Worm (Caenorhabditis elegans) whole organism, L4 larva: ENCODE results near the gene his-60.

Source experiments
- D1046.2 ChIP-seq: fragments of 200-800 bp; sonication (Bioruptor generic); IDR thresholded peaks from 2 replicates; pipeline ENCODE4 v1.3.6; 2022; ENCODE audit warnings: missing genetic modification characterization, missing compliant biosample characterization
- F26F4.8 ChIP-seq: fragments of 200-800 bp; sonication (Bioruptor generic); conservative IDR thresholded peaks from 2 replicates; pipeline ENCODE4 v1.3.6; 2022; ENCODE audit warnings: missing genetic modification characterization, missing compliant biosample characterization
- F37D6.2 ChIP-seq: sonication (generic microtip); optimal IDR thresholded peaks from 2 replicates; lab custom pipeline; 2016; ENCODE audit warnings: mild to moderate bottlenecking, missing genetic modification characterization, missing compliant biosample characterization
- R02D3.7 ChIP-seq: fragments of 150-350 bp; sonication (generic microtip); optimal IDR thresholded peaks from 3 replicates; lab custom pipeline; 2014; ENCODE audit warnings: missing biosample characterization, missing genetic modification characterization
- Y48G9A.11 ChIP-seq: fragments of 200-800 bp; sonication (Bioruptor generic); IDR thresholded peaks from 2 replicates; pipeline ENCODE4 v1.3.6; 2022; ENCODE audit warnings: missing genetic modification reagents, missing genetic modification characterization, missing compliant biosample characterization
- Y75B8A.6 ChIP-seq: fragments of 200-800 bp; sonication (Bioruptor generic); IDR thresholded peaks from 2 replicates; pipeline ENCODE4 v1.3.6; 2022; ENCODE audit warnings: missing genetic modification reagents, missing genetic modification characterization, missing compliant biosample characterization
- ZK337.2 ChIP-seq: fragments of 200-800 bp; sonication (Bioruptor generic); IDR thresholded peaks from 2 replicates; pipeline ENCODE4 v1.3.6; 2022; ENCODE audit warnings: missing genetic modification reagents, missing genetic modification characterization, missing compliant biosample characterization
- ZK546.5 ChIP-seq, 2 experiments: sonication (generic microtip); optimal IDR thresholded peaks; 2 replicates each; lab custom pipeline; 2017; ENCODE audit warnings: missing biosample characterization in 2 of 2, missing genetic modification characterization in 2 of 2
- aha-1 ChIP-seq: fragments of 150-350 bp; peaks from one replicate; lab custom pipeline; 2014; ENCODE audit warnings: missing biosample characterization, missing genetic modification characterization
- arid-1 ChIP-seq: fragments of 200-800 bp; sonication (Bioruptor generic); conservative IDR thresholded peaks from 2 replicates; pipeline ENCODE4 v1.3.6; 2022; ENCODE audit warnings: missing genetic modification reagents, missing genetic modification characterization, missing compliant biosample characterization
- ceh-28 ChIP-seq: fragments of 150-350 bp; optimal IDR thresholded peaks from 2 replicates; lab custom pipeline; 2014; ENCODE audit warnings: missing biosample characterization, missing genetic modification reagents, missing genetic modification characterization
- ceh-32 ChIP-seq: sonication (generic microtip); optimal IDR thresholded peaks from 2 replicates; lab custom pipeline; 2016; ENCODE audit warnings: mild to moderate bottlenecking, missing genetic modification characterization, missing compliant biosample characterization; ENCODE audit not compliant: poor library complexity
- ceh-44 ChIP-seq: fragments of 200-800 bp; sonication (Bioruptor generic); IDR thresholded peaks from 2 replicates; pipeline ENCODE4 v1.3.6; 2022; ENCODE audit warnings: missing genetic modification reagents, missing genetic modification characterization, missing compliant biosample characterization
- ceh-82 ChIP-seq: sonication (generic microtip); optimal IDR thresholded peaks from 2 replicates; lab custom pipeline; 2017; ENCODE audit warnings: missing biosample characterization, missing genetic modification characterization
- cey-2 ChIP-seq: sonication (generic microtip); optimal IDR thresholded peaks from 3 replicates; lab custom pipeline; 2017; ENCODE audit warnings: missing genetic modification characterization, mild to moderate bottlenecking, missing compliant biosample characterization, antibody characterized with exemption, borderline replicate concordance; ENCODE audit not compliant: insufficient read depth
- ctbp-1 ChIP-seq: fragments of 200-800 bp; sonication (Bioruptor generic); IDR thresholded peaks from 2 replicates; pipeline ENCODE4 v1.3.6; 2022; ENCODE audit warnings: missing genetic modification reagents, missing genetic modification characterization, missing compliant biosample characterization
- daf-12 ChIP-seq: fragments of 150-350 bp; optimal IDR thresholded peaks from 2 replicates; lab custom pipeline; 2014; ENCODE audit warnings: missing biosample characterization, missing genetic modification reagents, missing genetic modification characterization
- dmd-6 ChIP-seq: fragments of 200-800 bp; sonication (Bioruptor generic); IDR thresholded peaks from 2 replicates; pipeline ENCODE4 v1.3.6; 2022; ENCODE audit warnings: missing genetic modification reagents, missing genetic modification characterization, missing compliant biosample characterization
- dmd-8 ChIP-seq: fragments of 200-800 bp; sonication (Bioruptor generic); IDR thresholded peaks from 2 replicates; pipeline ENCODE4 v1.3.6; 2022; ENCODE audit warnings: missing genetic modification characterization, missing compliant biosample characterization
- dpl-1 ChIP-seq: fragments of 150-350 bp; optimal IDR thresholded peaks from 2 replicates; lab custom pipeline; 2014; ENCODE audit warnings: missing biosample characterization, missing genetic modification reagents, missing genetic modification characterization
- duxl-1 ChIP-seq: sonication (generic microtip); optimal IDR thresholded peaks from 2 replicates; lab custom pipeline; 2016; ENCODE audit warnings: mild to moderate bottlenecking, missing genetic modification characterization, moderate library complexity, missing compliant biosample characterization; ENCODE audit not compliant: poor library complexity
- egl-27 ChIP-seq: sonication (generic microtip); optimal IDR thresholded peaks from 3 replicates; lab custom pipeline; 2017; ENCODE audit warnings: missing biosample characterization, missing genetic modification reagents, missing genetic modification characterization
- egl-43 ChIP-seq: fragments of 200-800 bp; sonication (Bioruptor generic); IDR thresholded peaks from 2 replicates; pipeline ENCODE4 v1.3.6; 2022; ENCODE audit warnings: missing genetic modification reagents, missing genetic modification characterization, missing compliant biosample characterization
- fkh-10 ChIP-seq: fragments of 150-350 bp; optimal IDR thresholded peaks from 2 replicates; lab custom pipeline; 2014; ENCODE audit warnings: missing biosample characterization, missing genetic modification reagents, missing genetic modification characterization
- fos-1 ChIP-seq: fragments of 150-350 bp; optimal IDR thresholded peaks from 2 replicates; lab custom pipeline; 2014; ENCODE audit warnings: missing biosample characterization, missing genetic modification characterization
- gei-8 ChIP-seq: fragments of 200-800 bp; sonication (Bioruptor generic); optimal IDR thresholded peaks from 2 replicates; lab custom pipeline; 2018; ENCODE audit warnings: mild to moderate bottlenecking, missing genetic modification characterization, missing compliant biosample characterization
- hif-1 ChIP-seq, 2 experiments: sonication (generic microtip); optimal IDR thresholded peaks; 2 replicates each; lab custom pipeline; 2016 to 2017; ENCODE audit warnings: missing compliant biosample characterization in 2 of 2, missing genetic modification characterization in 2 of 2, missing genetic modification reagents in 2 of 2, missing genotype in 2 of 2, mild to moderate bottlenecking in 1 of 2
- hlh-11 ChIP-seq: fragments of 200-800 bp; sonication (Bioruptor generic); optimal IDR thresholded peaks from 2 replicates; lab custom pipeline; 2018; ENCODE audit warnings: mild to moderate bottlenecking, missing genetic modification characterization, missing compliant biosample characterization
- lin-1 ChIP-seq: fragments of 200-800 bp; sonication (Bioruptor generic); IDR thresholded peaks from 2 replicates; pipeline ENCODE4 v1.3.6; 2022; ENCODE audit warnings: missing genetic modification reagents, missing genetic modification characterization, missing compliant biosample characterization
- lin-13 ChIP-seq: fragments of 150-350 bp; optimal IDR thresholded peaks from 2 replicates; lab custom pipeline; 2014; ENCODE audit warnings: missing biosample characterization, missing genetic modification reagents, missing genetic modification characterization
- lin-15B ChIP-seq: fragments of 150-350 bp; sonication (generic microtip); optimal IDR thresholded peaks from 3 replicates; lab custom pipeline; 2014; ENCODE audit warnings: missing biosample characterization, missing genetic modification characterization
- lin-29 ChIP-seq: fragments of 200-800 bp; sonication (Bioruptor generic); IDR thresholded peaks from 2 replicates; pipeline ENCODE4 v1.3.6; 2022; ENCODE audit warnings: missing genetic modification reagents, missing genetic modification characterization, missing compliant biosample characterization
- lin-38 ChIP-seq: fragments of 200-800 bp; sonication (Bioruptor generic); IDR thresholded peaks from 2 replicates; pipeline ENCODE4 v1.3.6; 2022; ENCODE audit warnings: missing genetic modification reagents, missing genetic modification characterization, missing compliant biosample characterization
- lsy-2 ChIP-seq, 2 experiments: fragments of 150-350 bp in 1 of 2; sonication (generic microtip) in 1 of 2; optimal IDR thresholded peaks; 2 replicates each; lab custom pipeline; 2014 to 2017; ENCODE audit warnings: missing biosample characterization in 2 of 2, missing genetic modification characterization in 2 of 2
- mxl-3 ChIP-seq: fragments of 200-800 bp; sonication (Bioruptor generic); optimal IDR thresholded peaks from 2 replicates; lab custom pipeline; 2018; ENCODE audit warnings: mild to moderate bottlenecking, missing genetic modification characterization, missing compliant biosample characterization
- nhr-10 ChIP-seq: fragments of 150-350 bp; optimal IDR thresholded peaks from 2 replicates; lab custom pipeline; 2014; ENCODE audit warnings: missing biosample characterization, missing genetic modification characterization
- nhr-11 ChIP-seq: fragments of 150-350 bp; optimal IDR thresholded peaks from 2 replicates; lab custom pipeline; 2014; ENCODE audit warnings: missing biosample characterization, missing genetic modification characterization
- nhr-237 ChIP-seq: sonication (generic microtip); optimal IDR thresholded peaks from 2 replicates; lab custom pipeline; 2017; ENCODE audit warnings: missing biosample characterization, missing genetic modification characterization
- nhr-28 ChIP-seq: fragments of 150-350 bp; optimal IDR thresholded peaks from 2 replicates; lab custom pipeline; 2014; ENCODE audit warnings: missing biosample characterization, missing genetic modification characterization
- nhr-76 ChIP-seq: fragments of 150-350 bp; optimal IDR thresholded peaks from 2 replicates; lab custom pipeline; 2014; ENCODE audit warnings: missing biosample characterization, missing genetic modification characterization
- pha-4 ChIP-seq, 2 experiments: fragments of 150-350 bp in 1 of 2; fragments of 200-800 bp in 1 of 2; sonication (Bioruptor generic) in 1 of 2; IDR thresholded peaks in 1 of 2; optimal IDR thresholded peaks in 1 of 2; 2 replicates each; pipeline versions ENCODE4 v1.3.6 to Lab custom; 2014 to 2022; ENCODE audit warnings: missing genetic modification characterization in 2 of 2, missing genetic modification reagents in 2 of 2, missing biosample characterization in 1 of 2, missing compliant biosample characterization in 1 of 2
- pqm-1 ChIP-seq: sonication (generic microtip); optimal IDR thresholded peaks from 2 replicates; lab custom pipeline; 2017; ENCODE audit warnings: missing biosample characterization, missing genetic modification characterization
- sdz-12 ChIP-seq: fragments of 200-800 bp; sonication (Bioruptor generic); optimal IDR thresholded peaks from 2 replicates; lab custom pipeline; 2018; ENCODE audit warnings: mild to moderate bottlenecking, missing genetic modification characterization, missing compliant biosample characterization
- spr-1 ChIP-seq: sonication (generic microtip); optimal IDR thresholded peaks from 2 replicates; lab custom pipeline; 2016; ENCODE audit warnings: mild to moderate bottlenecking, missing genetic modification characterization, missing compliant biosample characterization
- spr-3 ChIP-seq: fragments of 200-800 bp; sonication (Bioruptor generic); optimal IDR thresholded peaks from 2 replicates; lab custom pipeline; 2018; ENCODE audit warnings: mild to moderate bottlenecking, missing genetic modification characterization, missing compliant biosample characterization
- tra-1 ChIP-seq: fragments of 200-800 bp; sonication (Bioruptor generic); IDR thresholded peaks from 2 replicates; pipeline ENCODE4 v1.3.6; 2022; ENCODE audit warnings: missing genetic modification reagents, missing genetic modification characterization, missing compliant biosample characterization
- unc-39 ChIP-seq: sonication (generic microtip); optimal IDR thresholded peaks from 2 replicates; lab custom pipeline; 2017; ENCODE audit warnings: missing biosample characterization, missing genetic modification characterization
- unc-62 ChIP-seq, 3 experiments: fragments of 150-350 bp in 1 of 3; sonication (generic microtip); optimal IDR thresholded peaks in 2 of 3; peaks in 1 of 3; 1 replicate in 1 of 3; 2 replicates in 2 of 3; lab custom pipeline; 2014 to 2017; ENCODE audit warnings: missing biosample characterization in 3 of 3, missing genetic modification characterization in 3 of 3, missing genetic modification reagents in 3 of 3, missing genotype in 1 of 3
- vab-7 ChIP-seq: fragments of 200-800 bp; sonication (Bioruptor generic); IDR thresholded peaks from 2 replicates; pipeline ENCODE4 v1.3.6; 2022; ENCODE audit warnings: missing genetic modification reagents, missing genetic modification characterization, missing compliant biosample characterization
- zag-1 ChIP-seq: fragments of 150-350 bp; optimal IDR thresholded peaks from 2 replicates; lab custom pipeline; 2014; ENCODE audit warnings: missing biosample characterization, missing genetic modification characterization
- zip-2 ChIP-seq: fragments of 150-350 bp; optimal IDR thresholded peaks from 2 replicates; lab custom pipeline; 2014; ENCODE audit warnings: missing biosample characterization, missing genetic modification characterization
- ztf-7 ChIP-seq: fragments of 150-350 bp; optimal IDR thresholded peaks from 2 replicates; lab custom pipeline; 2014; ENCODE audit warnings: missing biosample characterization, missing genetic modification characterization

Gene his-60

ce11 chrIV:7520841-7521240, 33.0 kb upstream of the his-60 start (continued):
- TF ChIP-seq ceh-32 (tag; lab: Kevin White, UChicago) (no peak), unc-62 (GFP tag; optimal IDR thresholded peaks at IDR 0.05 in 1 of 2; lab: Kevin White, UChicago) (peak in 1 of 2 experiments; percentile 25), unc-62 (tag; optimal IDR thresholded peaks at IDR 0.05; lab: Kevin White, UChicago) (no peak), R02D3.7 (no peak), mxl-3 (GFP tag; lab: Kevin White, UChicago) (no peak), gei-8 (GFP tag; lab: Kevin White, UChicago) (no peak), ZK546.5 (tag; optimal IDR thresholded peaks at IDR 0.05; lab: Kevin White, UChicago) (no peak), dmd-8 (GFP tag; lab: Robert Waterston, UW) (no peak), arid-1 (GFP tag; lab: Robert Waterston, UW) (no peak), D1046.2 (GFP tag; lab: Robert Waterston, UW) (no peak), hlh-11 (tag; lab: Kevin White, UChicago) (peak; percentile 49), Y75B8A.6 (GFP tag; lab: Robert Waterston, UW) (no peak), unc-39 (tag; lab: Kevin White, UChicago) (no peak), egl-27 (tag; lab: Kevin White, UChicago) (no peak), ceh-44 (GFP tag; lab: Robert Waterston, UW) (no peak), pha-4 (GFP tag; IDR thresholded peaks at IDR 0.05; lab: Robert Waterston, UW) (no peak), pha-4 (tag; optimal IDR thresholded peaks at IDR 0.05; lab: Kevin White, UChicago) (no peak), spr-1 (tag; lab: Kevin White, UChicago) (no peak), vab-7 (GFP tag; lab: Robert Waterston, UW) (no peak), nhr-28 (tag; lab: Kevin White, UChicago) (peak; percentile 22), pqm-1 (peak; percentile 7), daf-12 (tag; lab: Kevin White, UChicago) (no peak), ZK337.2 (GFP tag; lab: Robert Waterston, UW) (no peak), aha-1 (tag; lab: Kevin White, UChicago) (peak; percentile 17), nhr-10 (tag; lab: Kevin White, UChicago) (no peak), dpl-1 (GFP tag; lab: Kevin White, UChicago) (no peak), ztf-7 (tag; lab: Kevin White, UChicago) (no peak), lin-38 (no peak), ceh-28 (tag; lab: Kevin White, UChicago) (no peak), F26F4.8 (GFP tag; lab: Robert Waterston, UW) (no peak), ceh-82 (tag; lab: Kevin White, UChicago) (no peak), nhr-237 (no peak), ctbp-1 (GFP tag; lab: Robert Waterston, UW) (no peak), fos-1 (tag; lab: Kevin White, UChicago) (no peak), lin-29 (GFP tag; lab: Robert Waterston, UW) (no peak), nhr-11 (tag; lab: Kevin White, UChicago) (no peak), duxl-1 (tag; lab: Kevin White, UChicago) (no peak), sdz-12 (GFP tag; lab: Kevin White, UChicago) (no peak), egl-43 (no peak), nhr-76 (tag; lab: Kevin White, UChicago) (no peak), F37D6.2 (tag; lab: Kevin White, UChicago) (no peak), dmd-6 (GFP tag; lab: Robert Waterston, UW) (peak; percentile 36; the same call in 1 of the 2 replicates), lsy-2 (tag; optimal IDR thresholded peaks at IDR 0.05; lab: Kevin White, UChicago) (no peak), spr-3 (GFP tag; lab: Kevin White, UChicago) (no peak), zip-2 (no peak), zag-1 (tag; lab: Kevin White, UChicago) (no peak), Y48G9A.11 (GFP tag; lab: Robert Waterston, UW) (no peak), fkh-10 (no peak), lin-15B (tag; lab: Kevin White, UChicago) (no peak), lin-1 (GFP tag; lab: Robert Waterston, UW) (no peak), hif-1 (tag; optimal IDR thresholded peaks at IDR 0.05; lab: Kevin White, UChicago) (no peak), lin-13 (GFP tag; lab: Kevin White, UChicago) (no peak), cey-2 (tag; lab: Kevin White, UChicago) (no peak), tra-1 (no peak)
